Fruit fly (Drosophila melanogaster) whole organism, pupa: Measurements from ENCODE around the gene CG9287.

Experiments used
- CG10348 ChIP-seq: fragments of 200-800 bp; sonication (Bioruptor generic); IDR thresholded peaks from 2 replicates; pipeline ENCODE4 v1.3.6; 2022; ENCODE audit warnings: missing biosample characterization, missing genetic modification characterization
- CG12605 ChIP-seq: fragments of 200-800 bp; sonication (Bioruptor generic); IDR thresholded peaks from 2 replicates; pipeline ENCODE4 v1.3.6; 2022; ENCODE audit warnings: missing biosample characterization, missing genetic modification characterization
- CG13204 ChIP-seq: fragments of 200-800 bp; sonication (Bioruptor generic); optimal IDR thresholded peaks from 2 replicates; lab custom pipeline; 2018; ENCODE audit warnings: missing biosample characterization, mild to moderate bottlenecking, missing genetic modification characterization, moderate library complexity
- CG14655 ChIP-seq: fragments of 200-800 bp; sonication (Bioruptor generic); optimal IDR thresholded peaks from 3 replicates; lab custom pipeline; 2017; ENCODE audit warnings: mild to moderate bottlenecking, missing biosample characterization, missing genetic modification reagents, missing genetic modification characterization
- CG15710 ChIP-seq: fragments of 200-800 bp; sonication (Bioruptor generic); optimal IDR thresholded peaks from 2 replicates; lab custom pipeline; 2018; ENCODE audit warnings: missing biosample characterization, mild to moderate bottlenecking, missing genetic modification characterization, moderate library complexity
- CG17806 ChIP-seq: fragments of 200-800 bp; sonication (Bioruptor generic); optimal IDR thresholded peaks from 2 replicates; lab custom pipeline; 2018; ENCODE audit warnings: missing biosample characterization, mild to moderate bottlenecking, missing genetic modification characterization, moderate library complexity
- CG32121 ChIP-seq: fragments of 200-800 bp; sonication (Bioruptor generic); IDR thresholded peaks from 2 replicates; pipeline ENCODE4 v1.3.6; 2022; ENCODE audit warnings: missing biosample characterization, missing genetic modification characterization
- CG34367 ChIP-seq: fragments of 200-800 bp; sonication (Bioruptor generic); optimal IDR thresholded peaks from 2 replicates; lab custom pipeline; 2018; ENCODE audit warnings: missing biosample characterization, mild to moderate bottlenecking, missing genetic modification characterization
- CG4496 ChIP-seq: fragments of 200-800 bp; sonication (Bioruptor generic); IDR thresholded peaks from 3 replicates; pipeline ENCODE4 v1.3.6; 2022; ENCODE audit warnings: missing biosample characterization, missing genetic modification characterization
- CG8159 ChIP-seq: fragments of 200-800 bp; sonication (Bioruptor generic); optimal IDR thresholded peaks from 3 replicates; lab custom pipeline; 2018; ENCODE audit warnings: missing biosample characterization, mild to moderate bottlenecking, missing genetic modification characterization, moderate library complexity
- CG8301 ChIP-seq: fragments of 200-800 bp; sonication (Bioruptor generic); optimal IDR thresholded peaks from 2 replicates; lab custom pipeline; 2018; ENCODE audit warnings: missing biosample characterization, mild to moderate bottlenecking, missing genetic modification characterization
- CG9948 ChIP-seq: fragments of 200-800 bp; sonication (Bioruptor generic); optimal IDR thresholded peaks from 2 replicates; lab custom pipeline; 2018; ENCODE audit warnings: missing biosample characterization, mild to moderate bottlenecking, missing genetic modification characterization, moderate library complexity
- D1 ChIP-seq: fragments of 200-800 bp; sonication (Bioruptor generic); optimal IDR thresholded peaks from 2 replicates; lab custom pipeline; 2018; ENCODE audit warnings: missing biosample characterization, mild to moderate bottlenecking, missing genetic modification characterization, moderate library complexity
- EcR ChIP-seq: fragments of 200-800 bp; sonication (Bioruptor generic); optimal IDR thresholded peaks from 3 replicates; lab custom pipeline; 2019; ENCODE audit warnings: missing biosample characterization, missing genetic modification characterization, mild to moderate bottlenecking, moderate library complexity, missing genetic modification reagents
- Ets98B ChIP-seq: fragments of 200-800 bp; sonication (Bioruptor generic); IDR thresholded peaks from 2 replicates; pipeline ENCODE4 v1.3.6; 2022; ENCODE audit warnings: missing biosample characterization, missing genetic modification characterization
- Pif1A ChIP-seq: fragments of 200-800 bp; sonication (Bioruptor generic); optimal IDR thresholded peaks from 3 replicates; lab custom pipeline; 2016; ENCODE audit warnings: missing biosample characterization, missing genetic modification characterization
- Pif1B ChIP-seq: fragments of 200-800 bp; sonication (Bioruptor generic); optimal IDR thresholded peaks from 3 replicates; lab custom pipeline; 2016; ENCODE audit warnings: missing biosample characterization, missing genetic modification characterization
- Snoo ChIP-seq: fragments of 200-800 bp; sonication (Bioruptor generic); optimal IDR thresholded peaks from 3 replicates; lab custom pipeline; 2017; ENCODE audit warnings: missing biosample characterization, mild to moderate bottlenecking, missing genetic modification characterization, inconsistent platforms
- fd96Ca ChIP-seq: fragments of 200-800 bp; sonication (Bioruptor generic); IDR thresholded peaks from 3 replicates; pipeline ENCODE4 v1.3.6; 2022; ENCODE audit warnings: missing biosample characterization, missing genetic modification characterization
- gl ChIP-seq: fragments of 200-800 bp; sonication (Bioruptor generic); optimal IDR thresholded peaks from 2 replicates; lab custom pipeline; 2018; ENCODE audit warnings: missing biosample characterization, mild to moderate bottlenecking, missing genetic modification characterization
- rn ChIP-seq: fragments of 200-800 bp; sonication (Bioruptor generic); IDR thresholded peaks from 2 replicates; pipeline ENCODE4 v1.3.6; 2022; ENCODE audit warnings: missing biosample characterization, missing genetic modification characterization

The CG9287 gene

DNA sequence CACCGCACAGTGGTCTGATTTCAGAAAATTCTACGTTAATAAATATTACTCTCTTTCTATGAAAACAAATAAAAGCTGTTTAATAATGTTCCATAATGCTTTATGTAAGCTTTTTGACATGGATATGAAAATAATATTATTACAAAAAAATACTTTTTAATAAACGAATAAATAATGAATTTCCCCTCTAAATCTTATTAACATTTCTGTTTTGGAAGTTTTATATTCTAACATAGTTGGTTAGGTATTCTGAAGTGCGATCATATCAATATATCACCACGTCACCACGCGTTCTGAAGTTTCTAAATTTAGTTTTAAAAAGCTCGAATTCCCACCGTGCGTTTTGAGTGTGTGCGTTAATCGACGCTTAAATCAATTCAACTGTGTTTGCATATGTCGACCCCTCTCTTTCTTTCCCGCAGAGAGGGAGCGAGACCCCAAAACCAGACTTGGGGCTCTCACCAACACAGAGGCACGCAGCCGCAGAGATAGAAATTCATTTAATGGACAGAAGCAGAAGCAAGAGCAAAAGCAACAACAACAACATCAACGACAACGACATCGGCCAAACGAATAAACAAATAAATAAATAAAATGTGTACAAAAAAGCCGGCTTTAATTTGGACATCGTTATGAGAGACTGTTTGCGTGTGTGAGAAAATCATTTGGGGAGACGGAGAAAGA is 11.8 kb upstream of the CG9287 start:
- peak; percentile 87 for TF ChIP-seq CG8301 (tag; lab: Kevin White, UChicago)
- peak; percentile 94 for TF ChIP-seq Pif1B
- TF ChIP-seq CG9948 (tag; lab: Kevin White, UChicago): peak; percentile 89
- TF ChIP-seq CG8159: peak; percentile 95
- TF ChIP-seq gl: no peak
- TF ChIP-seq CG4496 (GFP tag; lab: Robert Waterston, UW): peak; percentile 46; the same call in 1 of the 3 replicates
- peak; percentile 86 for TF ChIP-seq CG34367 (tag; lab: Kevin White, UChicago)
- TF ChIP-seq Ets98B (GFP tag; lab: Robert Waterston, UW): peak; percentile 27; the same call in 1 of the 2 replicates
- no peak for TF ChIP-seq rn
- TF ChIP-seq CG32121 (GFP tag; lab: Robert Waterston, UW): peak; percentile 61
- TF ChIP-seq CG13204 (GFP tag; lab: Kevin White, UChicago): peak; percentile 77
- no peak for TF ChIP-seq EcR (GFP tag; lab: Kevin White, UChicago)
- peak; percentile 81 for TF ChIP-seq D1 (tag; lab: Kevin White, UChicago)
- peak; percentile 75; the same call in 2 of the 3 replicates for TF ChIP-seq fd96Ca (GFP tag; lab: Robert Waterston, UW)
- TF ChIP-seq CG14655 (GFP tag; lab: Kevin White, UChicago): peak; percentile 93
- peak; percentile 57; the same call in 1 of the 2 replicates for TF ChIP-seq CG10348 (GFP tag; lab: Robert Waterston, UW)
- peak; percentile 83 for TF ChIP-seq Pif1A
- peak; percentile 92 for TF ChIP-seq CG15710 (tag; lab: Kevin White, UChicago)
- TF ChIP-seq Snoo (tag; lab: Kevin White, UChicago): peak; percentile 92
- TF ChIP-seq CG12605 (GFP tag; lab: Robert Waterston, UW): no peak; the same call in 1 of the 2 replicates
- peak; percentile 83 for TF ChIP-seq CG17806 (tag; lab: Kevin White, UChicago)
- TF ChIP-seq, all 21 proteins: peak for 17

- TF ChIP-seq CG14655 (GFP tag; lab: Kevin White, UChicago): no peak
- no peak for TF ChIP-seq CG15710 (tag; lab: Kevin White, UChicago)
- no peak for TF ChIP-seq CG8301 (tag; lab: Kevin White, UChicago)
- no peak for TF ChIP-seq CG9948 (tag; lab: Kevin White, UChicago)
- TF ChIP-seq Snoo (tag; lab: Kevin White, UChicago): no peak
- no peak for TF ChIP-seq CG4496 (GFP tag; lab: Robert Waterston, UW)
- TF ChIP-seq EcR (GFP tag; lab: Kevin White, UChicago): no peak
- TF ChIP-seq CG32121 (GFP tag; lab: Robert Waterston, UW): no peak
- TF ChIP-seq CG34367 (tag; lab: Kevin White, UChicago): no peak
- no peak; the same call in 1 of the 3 replicates for TF ChIP-seq fd96Ca (GFP tag; lab: Robert Waterston, UW)
- TF ChIP-seq D1 (tag; lab: Kevin White, UChicago): no peak
- no peak for TF ChIP-seq CG8159
- TF ChIP-seq Pif1B: no peak
- TF ChIP-seq CG17806 (tag; lab: Kevin White, UChicago): no peak
- no peak for TF ChIP-seq CG10348 (GFP tag; lab: Robert Waterston, UW)
- no peak for TF ChIP-seq CG13204 (GFP tag; lab: Kevin White, UChicago)
- no peak for TF ChIP-seq rn
These were observed 11.3 kb upstream of the CG9287 start for dm6 chr2L:8690913-8691291.

DNA sequence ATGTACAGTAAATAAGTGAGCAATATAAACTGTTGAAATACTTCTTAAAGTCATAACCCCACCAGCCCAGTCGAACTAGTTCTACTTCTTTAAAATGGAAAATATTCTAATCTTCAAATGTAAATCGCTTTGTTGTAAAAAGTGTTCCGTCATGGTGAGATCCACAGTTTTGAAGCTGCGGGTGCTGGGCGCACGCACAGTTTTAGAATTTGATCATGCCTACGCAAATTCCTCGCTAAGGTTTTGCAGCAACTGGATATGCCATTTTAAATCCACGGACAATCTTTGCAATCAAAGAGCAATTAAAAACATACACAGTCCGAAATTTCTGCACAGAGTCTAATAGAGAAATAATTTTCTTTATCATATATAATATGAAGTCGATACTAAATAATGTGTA is 10.8 kb upstream of the CG9287 start:
- TF ChIP-seq CG4496 (GFP tag; lab: Robert Waterston, UW): no peak
- TF ChIP-seq CG17806 (tag; lab: Kevin White, UChicago): no peak
- TF ChIP-seq D1 (tag; lab: Kevin White, UChicago): no peak

dm6 chr2L:8689853-8690252 is 10.2 kb upstream of the CG9287 start:
- TF ChIP-seq EcR (GFP tag; lab: Kevin White, UChicago): no peak
- no peak for TF ChIP-seq rn
- TF ChIP-seq CG13204 (GFP tag; lab: Kevin White, UChicago): no peak
- no peak for TF ChIP-seq Pif1B
- TF ChIP-seq Snoo (tag; lab: Kevin White, UChicago): no peak
- no peak for TF ChIP-seq CG9948 (tag; lab: Kevin White, UChicago)
- no peak for TF ChIP-seq CG34367 (tag; lab: Kevin White, UChicago)
- TF ChIP-seq CG32121 (GFP tag; lab: Robert Waterston, UW): no peak
- TF ChIP-seq CG17806 (tag; lab: Kevin White, UChicago): no peak
- no peak for TF ChIP-seq Ets98B (GFP tag; lab: Robert Waterston, UW)
- TF ChIP-seq CG12605 (GFP tag; lab: Robert Waterston, UW): no peak
- TF ChIP-seq D1 (tag; lab: Kevin White, UChicago): no peak
- TF ChIP-seq CG8301 (tag; lab: Kevin White, UChicago): no peak
- no peak for TF ChIP-seq CG15710 (tag; lab: Kevin White, UChicago)
- no peak for TF ChIP-seq Pif1A

DNA sequence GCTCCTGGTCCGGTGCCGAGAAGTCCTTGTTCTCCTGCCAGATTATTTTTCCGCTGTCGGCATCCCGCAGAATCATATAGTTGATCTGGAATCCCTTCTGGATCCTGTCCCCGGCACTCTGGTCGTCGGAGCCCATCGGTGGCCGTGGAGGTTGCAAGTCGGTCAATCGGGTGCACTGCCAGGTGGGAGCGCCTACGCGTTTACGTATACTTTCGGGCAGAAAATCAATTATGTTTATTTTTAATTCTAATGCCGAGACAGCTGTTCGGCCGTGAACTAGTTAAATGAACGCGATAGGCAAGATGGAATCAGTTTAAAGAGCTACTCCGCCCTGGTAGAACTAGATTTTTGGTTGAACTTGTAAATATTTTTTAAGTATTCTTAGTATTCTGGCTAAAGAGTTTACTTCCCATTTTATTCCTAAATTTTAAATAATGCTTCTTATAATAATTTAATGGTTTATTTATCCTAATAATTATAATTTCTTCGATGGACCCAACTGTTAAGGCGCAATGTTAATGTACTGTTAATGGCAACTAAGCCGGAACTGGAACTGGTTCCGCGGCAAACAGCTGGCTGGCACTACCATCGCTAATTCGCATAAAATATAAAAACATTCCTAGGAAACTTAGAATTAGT is 6.2 kb upstream of the CG9287 start, which contains the start of the genes PrBP and Trs23:
PrBP (minus strand) TSS at position 288 of the 639 bp plus-strand sequence.
Trs23 (plus strand) TSS at position 564 of the 639 bp plus-strand sequence.
- TF ChIP-seq CG14655 (GFP tag; lab: Kevin White, UChicago): no peak
- no peak for TF ChIP-seq CG4496 (GFP tag; lab: Robert Waterston, UW)
- no peak for TF ChIP-seq CG8301 (tag; lab: Kevin White, UChicago)
- no peak for TF ChIP-seq CG8159
- TF ChIP-seq Pif1B: no peak
- TF ChIP-seq D1 (tag; lab: Kevin White, UChicago): no peak
- TF ChIP-seq CG17806 (tag; lab: Kevin White, UChicago): no peak
- no peak for TF ChIP-seq CG32121 (GFP tag; lab: Robert Waterston, UW)
- no peak for TF ChIP-seq CG34367 (tag; lab: Kevin White, UChicago)
